Fruit fly (Drosophila melanogaster): ENCODE results near the gene CG4854.

DNA sequence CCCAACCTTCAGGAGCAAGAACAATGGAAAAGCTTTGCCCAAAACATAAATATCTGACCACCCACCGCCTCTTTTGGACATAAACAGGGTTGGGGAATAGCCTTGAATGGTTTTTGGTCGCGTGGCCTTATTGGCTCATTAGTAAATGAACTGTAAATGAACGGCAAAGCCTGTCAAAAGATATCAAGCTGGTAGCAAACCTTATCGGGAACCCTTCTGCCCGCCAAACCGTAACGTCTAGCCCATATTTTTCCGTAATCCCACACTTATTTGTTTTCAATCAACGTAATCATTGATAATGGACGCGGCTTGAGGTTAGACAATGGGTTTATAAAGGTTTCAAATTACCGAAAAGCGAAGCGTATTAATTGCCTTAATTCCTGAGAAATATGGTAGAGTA, 42.5 kb upstream of the CG4854 start:
- TF ChIP-seq CG34406 (GFP tag; optimal IDR thresholded peaks at IDR 0.05) (no peak), Blimp-1 (GFP tag; optimal IDR thresholded peaks at IDR 0.05) (no peak)

Data from whole organism, prepupa.